Worm (Caenorhabditis elegans): Measurements from ENCODE around the gene mans-4.

DNA sequence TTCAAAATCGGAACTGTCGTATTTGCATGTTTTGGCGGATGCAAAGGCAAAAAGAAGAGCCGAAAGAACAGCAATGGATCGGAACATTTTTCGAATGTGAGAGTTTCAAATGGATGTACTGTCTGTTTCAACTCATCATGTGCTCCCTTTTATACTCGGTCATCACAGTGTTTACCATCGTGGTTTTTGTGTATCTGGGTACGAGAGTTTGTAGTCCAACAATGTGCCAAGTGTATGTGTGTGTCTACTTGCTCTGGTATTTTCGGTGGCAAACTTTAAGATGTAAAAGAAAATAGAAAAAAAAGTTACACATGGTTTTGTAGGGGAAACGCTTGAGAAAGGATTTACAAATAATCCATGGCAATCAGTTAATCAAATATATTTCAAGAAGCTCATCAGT, 35.1 kb downstream of the mans-4 start, which contains the start of gene Y73F4A.2:
- TF ChIP-seq unc-62 (GFP tag; optimal IDR thresholded peaks at IDR 0.05): no peak
- no peak for TF ChIP-seq mab-5 (tag; optimal IDR thresholded peaks at IDR 0.05)
- no peak for TF ChIP-seq nhr-77 (tag; optimal IDR thresholded peaks at IDR 0.05)
- TF ChIP-seq unc-39 (tag; optimal IDR thresholded peaks at IDR 0.05): no peak
- TF ChIP-seq snpc-4 (tag; optimal IDR thresholded peaks at IDR 0.05): no peak
- no peak for TF ChIP-seq elt-3 (tag; optimal IDR thresholded peaks at IDR 0.05)
- no peak for TF ChIP-seq nhr-10 (tag; optimal IDR thresholded peaks at IDR 0.05)

Data from whole organism, L2 larva.